Fruit fly (Drosophila melanogaster) whole organism, prepupa: ENCODE results near the gene Arf1.
A peak's percentile ranks its signal among the peaks of the same experiment; 100 is the strongest.

Experiments
- Blimp-1 ChIP-seq: fragments of 200-800 bp; sonication (Bioruptor generic); optimal IDR thresholded peaks from 3 replicates; lab custom pipeline; 2017; ENCODE audit warnings: missing biosample characterization, missing genetic modification characterization, mild to moderate bottlenecking, moderate library complexity, missing genetic modification reagents
- CG10631 ChIP-seq: fragments of 200-800 bp; sonication (Bioruptor generic); optimal IDR thresholded peaks from 2 replicates; lab custom pipeline; 2016; ENCODE audit warnings: missing biosample characterization, missing genetic modification characterization
- CG10669 ChIP-seq: fragments of 200-800 bp; sonication (Bioruptor generic); optimal IDR thresholded peaks from 3 replicates; lab custom pipeline; 2018; ENCODE audit warnings: missing biosample characterization, mild to moderate bottlenecking, missing genetic modification characterization, moderate library complexity
- CG11902 ChIP-seq: fragments of 200-800 bp; sonication (Bioruptor generic); optimal IDR thresholded peaks from 3 replicates; lab custom pipeline; 2016; ENCODE audit warnings: missing biosample characterization, missing genetic modification characterization
- CG15336 ChIP-seq: fragments of 200-800 bp; sonication (Bioruptor generic); IDR thresholded peaks from 2 replicates; pipeline ENCODE4 v1.3.6; 2022; ENCODE audit warnings: missing biosample characterization, missing genetic modification characterization
- CG1621 ChIP-seq: fragments of 200-800 bp; sonication (Bioruptor generic); optimal IDR thresholded peaks from 3 replicates; lab custom pipeline; 2018; ENCODE audit warnings: missing biosample characterization, mild to moderate bottlenecking, missing genetic modification characterization
- CG3032 ChIP-seq: fragments of 200-800 bp; optimal IDR thresholded peaks from 2 replicates; lab custom pipeline; 2019; ENCODE audit warnings: missing biosample characterization, mild to moderate bottlenecking, missing genetic modification characterization, moderate library complexity
- CG31627 ChIP-seq: fragments of 200-800 bp; sonication (Bioruptor generic); optimal IDR thresholded peaks from 3 replicates; lab custom pipeline; 2016; ENCODE audit warnings: missing biosample characterization, missing genetic modification characterization
- CG4318 ChIP-seq: fragments of 200-800 bp; sonication (Bioruptor generic); optimal IDR thresholded peaks from 3 replicates; lab custom pipeline; 2017; ENCODE audit warnings: missing biosample characterization, mild to moderate bottlenecking, missing genetic modification characterization
- CG6163 ChIP-seq: fragments of 200-800 bp; sonication (Bioruptor generic); IDR thresholded peaks from 3 replicates; pipeline ENCODE4 v1.3.6; 2022; ENCODE audit warnings: missing biosample characterization, missing genetic modification characterization
- CG7368 ChIP-seq: fragments of 200-800 bp; sonication (Bioruptor generic); optimal IDR thresholded peaks from 3 replicates; lab custom pipeline; 2016; ENCODE audit warnings: missing biosample characterization, missing genetic modification characterization
- CG8319 ChIP-seq: fragments of 200-800 bp; sonication (Bioruptor generic); optimal IDR thresholded peaks from 3 replicates; lab custom pipeline; 2016; ENCODE audit warnings: missing biosample characterization, missing genetic modification characterization
- CG8632 ChIP-seq: fragments of 200-800 bp; sonication (Bioruptor generic); optimal IDR thresholded peaks from 3 replicates; lab custom pipeline; 2016; ENCODE audit warnings: missing biosample characterization, missing genetic modification characterization
- CG9139 ChIP-seq: fragments of 200-800 bp; sonication (Bioruptor generic); optimal IDR thresholded peaks from 3 replicates; lab custom pipeline; 2017; ENCODE audit warnings: missing biosample characterization, mild to moderate bottlenecking, missing genetic modification characterization
- Eip75B ChIP-seq: fragments of 200-800 bp; sonication (Bioruptor generic); optimal IDR thresholded peaks from 3 replicates; lab custom pipeline; 2016; ENCODE audit warnings: missing biosample characterization, missing genetic modification characterization
- Eip78C ChIP-seq: fragments of 200-800 bp; sonication (Bioruptor generic); peaks from one replicate; lab custom pipeline; 2016; ENCODE audit warnings: missing biosample characterization, missing genetic modification characterization
- Eip93F ChIP-seq: fragments of 200-800 bp; sonication (Bioruptor generic); optimal IDR thresholded peaks from 2 replicates; lab custom pipeline; 2016; ENCODE audit warnings: missing biosample characterization, mild to moderate bottlenecking, missing genetic modification characterization
- Ets21C ChIP-seq: fragments of 200-800 bp; sonication (Bioruptor generic); optimal IDR thresholded peaks from 3 replicates; lab custom pipeline; 2016; ENCODE audit warnings: missing biosample characterization, missing genetic modification characterization
- Gug ChIP-seq: fragments of 200-800 bp; sonication (Bioruptor generic); IDR thresholded peaks from 2 replicates; pipeline ENCODE4 v1.3.6; 2022; ENCODE audit warnings: missing biosample characterization, missing genetic modification characterization
- Hr38 ChIP-seq: sonication (Bioruptor generic); optimal IDR thresholded peaks from 2 replicates; lab custom pipeline; 2016; ENCODE audit warnings: missing biosample characterization, missing genetic modification characterization
- Hr39 ChIP-seq: fragments of 200-800 bp; sonication (Bioruptor generic); optimal IDR thresholded peaks from 2 replicates; lab custom pipeline; 2016; ENCODE audit warnings: missing biosample characterization, missing genetic modification characterization
- Lpt ChIP-seq: fragments of 200-800 bp; sonication (Bioruptor generic); optimal IDR thresholded peaks from 3 replicates; lab custom pipeline; 2016; ENCODE audit warnings: missing biosample characterization, missing genetic modification characterization
- Met ChIP-seq: fragments of 200-800 bp; sonication (Bioruptor generic); optimal IDR thresholded peaks from 3 replicates; lab custom pipeline; 2016; ENCODE audit warnings: missing biosample characterization, missing genetic modification characterization
- OdsH ChIP-seq: fragments of 200-800 bp; sonication (Bioruptor generic); optimal IDR thresholded peaks from 3 replicates; lab custom pipeline; 2016; ENCODE audit warnings: missing biosample characterization, missing genetic modification characterization
- Smox ChIP-seq: fragments of 200-800 bp; sonication (Bioruptor generic); optimal IDR thresholded peaks from 3 replicates; lab custom pipeline; 2016; ENCODE audit warnings: missing biosample characterization, missing genetic modification characterization
- Sox102F ChIP-seq: fragments of 200-800 bp; sonication (Bioruptor generic); optimal IDR thresholded peaks from 2 replicates; lab custom pipeline; 2016; ENCODE audit warnings: missing biosample characterization, mild to moderate bottlenecking, missing genetic modification characterization
- Sox15 ChIP-seq: fragments of 200-800 bp; sonication (Bioruptor generic); optimal IDR thresholded peaks from 3 replicates; lab custom pipeline; 2016; ENCODE audit warnings: missing biosample characterization, missing genetic modification characterization
- acj6 ChIP-seq: fragments of 200-800 bp; sonication (Bioruptor generic); optimal IDR thresholded peaks from 3 replicates; lab custom pipeline; 2016; ENCODE audit warnings: missing biosample characterization, missing genetic modification characterization
- cyc ChIP-seq: fragments of 200-800 bp; sonication (Bioruptor generic); optimal IDR thresholded peaks from 3 replicates; lab custom pipeline; 2016; ENCODE audit warnings: missing biosample characterization, missing genetic modification characterization
- dsx ChIP-seq: fragments of 200-800 bp; optimal IDR thresholded peaks from 3 replicates; lab custom pipeline; 2019; ENCODE audit warnings: missing biosample characterization, mild to moderate bottlenecking, missing genetic modification characterization, moderate library complexity; ENCODE audit not compliant: poor library complexity, severe bottlenecking
- eg ChIP-seq: fragments of 200-800 bp; sonication (Bioruptor generic); IDR thresholded peaks from 3 replicates; pipeline ENCODE4 v1.3.6; 2022; ENCODE audit warnings: missing biosample characterization, missing genetic modification characterization
- esn ChIP-seq: fragments of 200-800 bp; sonication (Bioruptor generic); optimal IDR thresholded peaks from 2 replicates; lab custom pipeline; 2016; ENCODE audit warnings: missing biosample characterization, mild to moderate bottlenecking, missing genetic modification characterization, moderate library complexity
- fd59A ChIP-seq: fragments of 200-800 bp; sonication (Bioruptor generic); optimal IDR thresholded peaks from 2 replicates; lab custom pipeline; 2017; ENCODE audit warnings: missing biosample characterization, mild to moderate bottlenecking, missing genetic modification characterization, missing genetic modification reagents
- fd85E ChIP-seq: fragments of 200-800 bp; sonication (Bioruptor generic); optimal IDR thresholded peaks from 3 replicates; lab custom pipeline; 2016; ENCODE audit warnings: missing biosample characterization, missing genetic modification characterization
- fkh ChIP-seq: fragments of 200-800 bp; sonication (Bioruptor generic); optimal IDR thresholded peaks from 3 replicates; lab custom pipeline; 2017; ENCODE audit warnings: missing biosample characterization, mild to moderate bottlenecking, missing genetic modification characterization, moderate library complexity
- net ChIP-seq: fragments of 200-800 bp; sonication (Bioruptor generic); optimal IDR thresholded peaks from 3 replicates; lab custom pipeline; 2016; ENCODE audit warnings: missing biosample characterization, missing genetic modification characterization
- pdm3 ChIP-seq: fragments of 200-800 bp; sonication (Bioruptor generic); optimal IDR thresholded peaks from 3 replicates; lab custom pipeline; 2016; ENCODE audit warnings: missing biosample characterization, missing genetic modification characterization
- salr ChIP-seq, 2 experiments: fragments of 200-800 bp; sonication (Bioruptor generic); optimal IDR thresholded peaks; 3 replicates each; lab custom pipeline; 2016 to 2018; ENCODE audit warnings: missing biosample characterization in 2 of 2, missing genetic modification characterization in 2 of 2, mild to moderate bottlenecking in 1 of 2
- ss ChIP-seq, 2 experiments: fragments of 200-800 bp; sonication (Bioruptor generic); optimal IDR thresholded peaks; 2 replicates in 1 of 2; 3 replicates in 1 of 2; lab custom pipeline; 2017 to 2018; ENCODE audit warnings: mild to moderate bottlenecking in 2 of 2, missing biosample characterization in 2 of 2, missing genetic modification characterization in 2 of 2, moderate library complexity in 1 of 2
- svp ChIP-seq: fragments of 200-800 bp; sonication (Bioruptor generic); peaks from one replicate; lab custom pipeline; 2016; ENCODE audit warnings: missing biosample characterization, missing genetic modification characterization
- vri ChIP-seq: fragments of 200-800 bp; sonication (Bioruptor generic); optimal IDR thresholded peaks from 3 replicates; lab custom pipeline; 2016; ENCODE audit warnings: missing biosample characterization, mild to moderate bottlenecking, missing genetic modification characterization

Arf1 gene

dm6 chr3L:22824668-22825192, 47.3 kb downstream of the Arf1 start (continued):
- TF ChIP-seq fd85E (GFP tag; lab: Kevin White, UChicago) (peak; percentile 28), OdsH (GFP tag; lab: Kevin White, UChicago) (no peak), Hr39 (GFP tag; lab: Kevin White, UChicago) (no peak), CG7368 (GFP tag; lab: Kevin White, UChicago) (no peak), Hr38 (GFP tag; lab: Kevin White, UChicago) (no peak), CG15336 (GFP tag; lab: Robert Waterston, UW) (peak; percentile 68), CG11902 (GFP tag; lab: Kevin White, UChicago) (no peak), net (GFP tag; lab: Kevin White, UChicago) (peak; percentile 58), Lpt (peak; percentile 72), Eip75B (GFP tag; lab: Kevin White, UChicago) (peak; percentile 3), CG4318 (GFP tag; lab: Kevin White, UChicago) (no peak), fd59A (GFP tag; lab: Kevin White, UChicago) (no peak), CG9139 (GFP tag; lab: Kevin White, UChicago) (peak; percentile 67), Ets21C (GFP tag; lab: Kevin White, UChicago) (no peak), Blimp-1 (GFP tag; lab: Kevin White, UChicago) (peak; percentile 0)
- TF ChIP-seq, all 60 proteins: peak for 30

- TF ChIP-seq CG15336 (GFP tag; lab: Robert Waterston, UW) (no peak; the same call in 1 of the 2 replicates), fd59A (GFP tag; lab: Kevin White, UChicago) (no peak), Hr38 (GFP tag; lab: Kevin White, UChicago) (no peak), Sox102F (GFP tag; lab: Kevin White, UChicago) (no peak), CG9139 (GFP tag; lab: Kevin White, UChicago) (no peak), fkh (no peak), CG6163 (GFP tag; lab: Robert Waterston, UW) (peak; percentile 7; the same call in 1 of the 3 replicates), CG10631 (GFP tag; lab: Kevin White, UChicago) (no peak), svp (GFP tag; lab: Kevin White, UChicago) (no peak), acj6 (GFP tag; lab: Kevin White, UChicago) (no peak), CG31627 (GFP tag; lab: Kevin White, UChicago) (no peak), dsx (GFP tag; lab: Kevin White, UChicago) (no peak), cyc (GFP tag; lab: Kevin White, UChicago) (no peak), Lpt (no peak), vri (GFP tag; lab: Kevin White, UChicago) (peak; percentile 18), Smox (GFP tag; lab: Kevin White, UChicago) (no peak), Met (GFP tag; lab: Kevin White, UChicago) (no peak), salr (GFP tag; optimal IDR thresholded peaks at IDR 0.05; lab: Kevin White, UChicago) (no peak), ss (GFP tag; optimal IDR thresholded peaks at IDR 0.05; lab: Kevin White, UChicago) (no peak), CG10669 (no peak), Eip78C (GFP tag; lab: Kevin White, UChicago) (peak; percentile 2), pdm3 (no peak), CG3032 (no peak), Eip75B (GFP tag; lab: Kevin White, UChicago) (no peak), Sox15 (GFP tag; lab: Kevin White, UChicago) (no peak), CG1621 (no peak), CG8632 (GFP tag; lab: Kevin White, UChicago) (no peak), Eip93F (GFP tag; lab: Kevin White, UChicago) (no peak), OdsH (GFP tag; lab: Kevin White, UChicago) (no peak), CG8319 (GFP tag; lab: Kevin White, UChicago) (no peak), eg (peak; percentile 55; the same call in 1 of the 3 replicates), Gug (GFP tag; lab: Robert Waterston, UW) (no peak), esn (no peak)
Measured at dm6 chr3L:22823230-22823629, 48.8 kb downstream of the Arf1 start.
